Worm (Caenorhabditis elegans) whole organism, L2 larva: Measurements from ENCODE around the gene F18E9.3.

Experiments used
- C34F6.9 ChIP-seq: fragments of 150-350 bp; optimal IDR thresholded peaks from 2 replicates; lab custom pipeline; 2014; ENCODE audit warnings: missing biosample characterization, missing genetic modification characterization
- F13H6.1 ChIP-seq: sonication (generic microtip); optimal IDR thresholded peaks from 2 replicates; lab custom pipeline; 2016; ENCODE audit warnings: missing genetic modification characterization, missing compliant biosample characterization
- ZK546.5 ChIP-seq: sonication (generic microtip); optimal IDR thresholded peaks from 2 replicates; lab custom pipeline; 2017; ENCODE audit warnings: missing biosample characterization, missing genetic modification characterization
- alr-1 ChIP-seq: fragments of 150-350 bp; optimal IDR thresholded peaks from 2 replicates; lab custom pipeline; 2014; ENCODE audit warnings: missing biosample characterization, missing genetic modification characterization
- blmp-1 ChIP-seq: sonication (generic microtip); optimal IDR thresholded peaks from 2 replicates; lab custom pipeline; 2017; ENCODE audit warnings: missing genetic modification characterization, mild to moderate bottlenecking, missing compliant biosample characterization, antibody characterized with exemption, moderate library complexity; ENCODE audit not compliant: insufficient read depth
- ceh-16 ChIP-seq: fragments of 150-350 bp; optimal IDR thresholded peaks from 2 replicates; lab custom pipeline; 2014; ENCODE audit warnings: missing biosample characterization, missing genetic modification characterization
- crh-2 ChIP-seq: sonication (generic microtip); optimal IDR thresholded peaks from 2 replicates; lab custom pipeline; 2017; ENCODE audit warnings: missing biosample characterization, missing genetic modification characterization
- elt-1 ChIP-seq: fragments of 150-350 bp; optimal IDR thresholded peaks from 2 replicates; lab custom pipeline; 2014; ENCODE audit warnings: missing biosample characterization, missing genetic modification characterization
- elt-3 ChIP-seq: sonication (generic microtip); optimal IDR thresholded peaks from 2 replicates; lab custom pipeline; 2017; ENCODE audit warnings: missing biosample characterization, missing genetic modification characterization
- fos-1 ChIP-seq: fragments of 150-350 bp; optimal IDR thresholded peaks from 2 replicates; lab custom pipeline; 2014; ENCODE audit warnings: missing biosample characterization, missing genetic modification characterization
- lin-11 ChIP-seq: fragments of 150-350 bp; sonication (generic microtip); optimal IDR thresholded peaks from 2 replicates; lab custom pipeline; 2014; ENCODE audit warnings: missing biosample characterization, missing genetic modification characterization, inconsistent platforms, mixed read lengths
- lsy-2 ChIP-seq, 2 experiments: fragments of 150-350 bp in 1 of 2; sonication (generic microtip) in 1 of 2; optimal IDR thresholded peaks; 2 replicates each; lab custom pipeline; 2014 to 2017; ENCODE audit warnings: missing biosample characterization in 2 of 2, missing genetic modification characterization in 2 of 2
- mdl-1 ChIP-seq, 2 experiments: fragments of 150-350 bp in 1 of 2; sonication (generic microtip) in 1 of 2; optimal IDR thresholded peaks; 2 replicates each; lab custom pipeline; 2017; ENCODE audit warnings: missing biosample characterization in 2 of 2, missing genetic modification characterization in 2 of 2
- nhr-10 ChIP-seq: sonication (generic microtip); optimal IDR thresholded peaks from 2 replicates; lab custom pipeline; 2017; ENCODE audit warnings: missing biosample characterization, missing genetic modification characterization
- nhr-129 ChIP-seq: fragments of 150-350 bp; optimal IDR thresholded peaks from 2 replicates; lab custom pipeline; 2014; ENCODE audit warnings: missing biosample characterization, missing genetic modification characterization
- nhr-21 ChIP-seq: fragments of 150-350 bp; optimal IDR thresholded peaks from 2 replicates; lab custom pipeline; 2014; ENCODE audit warnings: missing biosample characterization, missing genetic modification characterization
- nhr-23 ChIP-seq: fragments of 150-350 bp; optimal IDR thresholded peaks from 2 replicates; lab custom pipeline; 2014; ENCODE audit warnings: missing biosample characterization, missing genetic modification reagents, missing genetic modification characterization
- nhr-77 ChIP-seq: fragments of 150-350 bp; optimal IDR thresholded peaks from 2 replicates; lab custom pipeline; 2014; ENCODE audit warnings: missing biosample characterization, missing genetic modification characterization
- peb-1 ChIP-seq: fragments of 150-350 bp; optimal IDR thresholded peaks from 2 replicates; lab custom pipeline; 2014; ENCODE audit warnings: missing biosample characterization, missing genetic modification characterization
- sma-3 ChIP-seq: sonication (generic microtip); optimal IDR thresholded peaks from 2 replicates; lab custom pipeline; 2016; ENCODE audit warnings: missing genetic modification reagents, missing genetic modification characterization, missing compliant biosample characterization
- sma-9 ChIP-seq, 2 experiments: fragments of 150-350 bp in 1 of 2; sonication (generic microtip) in 1 of 2; optimal IDR thresholded peaks; 2 replicates each; lab custom pipeline; 2014 to 2016; ENCODE audit warnings: missing genetic modification characterization in 2 of 2, mild to moderate bottlenecking in 1 of 2, missing biosample characterization in 1 of 2, missing compliant biosample characterization in 1 of 2, missing genetic modification reagents in 1 of 2, moderate library complexity in 1 of 2
- snpc-4 ChIP-seq: fragments of 150-350 bp; optimal IDR thresholded peaks from 2 replicates; lab custom pipeline; 2014; ENCODE audit warnings: missing biosample characterization, missing genetic modification characterization
- unc-55 ChIP-seq: fragments of 150-350 bp; sonication (generic microtip); optimal IDR thresholded peaks from 3 replicates; lab custom pipeline; 2014; ENCODE audit warnings: missing biosample characterization, missing genetic modification reagents, missing genetic modification characterization
- zag-1 ChIP-seq: fragments of 150-350 bp; optimal IDR thresholded peaks from 2 replicates; lab custom pipeline; 2014; ENCODE audit warnings: missing biosample characterization, missing genetic modification characterization
- ztf-1 ChIP-seq: fragments of 200-800 bp; sonication (Bioruptor generic); conservative IDR thresholded peaks from 2 replicates; pipeline ENCODE4 v1.3.6; 2022; ENCODE audit warnings: missing genetic modification characterization, missing compliant biosample characterization
- ztf-4 ChIP-seq: fragments of 150-350 bp; optimal IDR thresholded peaks from 2 replicates; lab custom pipeline; 2014; ENCODE audit warnings: missing biosample characterization, missing genetic modification characterization

The F18E9.3 gene

DNA sequence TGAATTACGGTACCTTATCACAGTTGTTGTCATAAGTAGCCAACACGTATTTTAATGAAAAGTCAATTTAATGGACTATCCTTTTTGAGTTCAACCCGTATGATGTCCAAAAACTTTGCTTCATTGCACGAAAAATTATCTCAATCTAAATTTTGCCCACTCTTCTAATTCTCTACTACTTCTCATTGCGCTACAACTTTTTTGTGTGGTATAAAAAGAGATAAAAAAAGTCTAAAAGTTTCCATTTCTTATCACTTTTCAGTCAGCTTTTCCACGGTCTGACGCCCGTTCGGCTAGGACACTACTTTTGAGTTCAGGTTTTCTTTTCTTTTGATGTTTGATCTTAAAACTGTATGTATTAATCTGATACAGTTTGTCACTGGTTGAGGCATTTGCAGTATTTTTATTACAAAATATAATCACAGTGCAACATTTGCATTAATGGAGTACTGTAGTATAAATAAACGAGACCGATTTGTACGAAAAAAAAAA lies 18.1 kb upstream of the F18E9.3 start:
- TF ChIP-seq nhr-77 (tag; lab: Kevin White, UChicago) (no peak), sma-9 (GFP tag; optimal IDR thresholded peaks at IDR 0.05; lab: Kevin White, UChicago) (peak; percentile 58), sma-9 (tag; optimal IDR thresholded peaks at IDR 0.05; lab: Kevin White, UChicago) (no peak), fos-1 (tag; lab: Kevin White, UChicago) (peak; percentile 30)

ce11 chrX:8568423-8568903 lies 17.5 kb upstream of the F18E9.3 start:
- no peak for TF ChIP-seq snpc-4 (tag; lab: Kevin White, UChicago)
- TF ChIP-seq elt-3 (tag; lab: Kevin White, UChicago), result no peak
- peak; percentile 31 for TF ChIP-seq ceh-16 (tag; lab: Kevin White, UChicago)
- peak; percentile 61 for TF ChIP-seq fos-1 (tag; lab: Kevin White, UChicago)
- TF ChIP-seq nhr-21 (tag; lab: Kevin White, UChicago), result peak; percentile 24
- no peak for TF ChIP-seq ztf-4 (tag; lab: Kevin White, UChicago)

DNA sequence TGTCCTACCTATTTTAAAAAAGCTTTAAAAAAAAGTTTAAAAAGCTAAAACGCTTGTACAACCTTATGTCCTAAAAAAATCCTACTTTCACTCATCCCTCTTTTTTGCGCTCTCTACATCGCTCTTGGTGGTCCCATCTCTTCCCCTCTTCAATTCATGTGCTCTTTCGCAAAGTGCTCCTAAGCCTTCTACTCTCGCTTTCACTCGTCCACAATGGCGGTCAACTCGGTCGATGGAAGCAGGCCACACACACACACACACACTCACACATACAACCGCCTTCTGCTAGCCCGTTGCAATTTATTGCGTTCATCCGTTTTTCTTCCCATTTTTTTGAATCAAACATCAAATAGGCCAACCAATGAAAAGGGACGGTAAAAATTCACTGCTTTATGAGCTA lies 16.8 kb upstream of the F18E9.3 start:
- TF ChIP-seq C34F6.9 (peak; percentile 6), unc-55 (GFP tag; lab: Kevin White, UChicago) (peak; percentile 21), mdl-1 (tag; optimal IDR thresholded peaks at IDR 0.05; lab: Kevin White, UChicago) (peak in 1 of 2 experiments; percentile 6), sma-3 (no peak), ZK546.5 (no peak), nhr-129 (tag; lab: Kevin White, UChicago) (peak; percentile 22), ztf-1 (GFP tag; lab: Robert Waterston, UW) (no peak)

DNA sequence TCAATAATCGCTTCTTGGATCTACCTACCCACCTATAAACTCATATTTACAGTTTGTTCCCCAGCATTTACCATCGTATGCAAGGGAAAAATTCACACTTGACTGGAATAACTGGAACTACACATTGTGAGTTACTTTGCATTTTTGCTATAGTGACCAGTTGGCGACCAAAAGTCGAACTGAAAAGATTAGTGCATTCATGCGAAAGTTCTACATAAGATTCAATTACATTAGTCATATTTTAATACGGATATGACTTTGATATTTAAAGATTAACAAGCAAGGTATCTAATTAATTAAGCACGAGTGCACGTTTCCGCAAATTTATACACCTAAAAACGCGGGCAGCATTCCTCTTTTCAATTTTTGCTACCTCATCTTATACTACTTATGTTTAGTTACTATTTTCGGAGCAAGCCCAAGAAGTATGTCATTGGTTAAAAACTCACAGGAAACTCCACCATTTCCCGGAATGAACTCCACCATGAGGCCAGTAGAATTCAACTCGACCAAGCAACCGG lies 14.9 kb upstream of the F18E9.3 start, which contains the start of gene jmjd-3.1:
jmjd-3.1 (plus strand) TSS at position 51 of the 521 bp plus-strand sequence.
- TF ChIP-seq lin-11 (no peak), sma-3 (no peak), elt-1 (tag; lab: Kevin White, UChicago) (no peak), F13H6.1 (tag; lab: Kevin White, UChicago) (no peak), blmp-1 (no peak), lsy-2 (tag; optimal IDR thresholded peaks at IDR 0.05; lab: Kevin White, UChicago) (no peak), alr-1 (tag; lab: Kevin White, UChicago) (no peak), ztf-4 (tag; lab: Kevin White, UChicago) (no peak), C34F6.9 (no peak), zag-1 (no peak), nhr-23 (tag; lab: Kevin White, UChicago) (no peak), nhr-10 (tag; lab: Kevin White, UChicago) (no peak), ZK546.5 (no peak), ztf-1 (GFP tag; lab: Robert Waterston, UW) (no peak)

ce11 chrX:8580217-8580616 lies 5.7 kb upstream of the F18E9.3 start, which contains the start of gene F18E9.4:
TSS of gene F18E9.4 (plus strand) at chrX:8580517.
- TF ChIP-seq lin-11 (no peak), elt-1 (tag; lab: Kevin White, UChicago) (no peak), peb-1 (tag; lab: Kevin White, UChicago) (no peak), ztf-1 (GFP tag; lab: Robert Waterston, UW) (no peak), alr-1 (tag; lab: Kevin White, UChicago) (no peak)

DNA sequence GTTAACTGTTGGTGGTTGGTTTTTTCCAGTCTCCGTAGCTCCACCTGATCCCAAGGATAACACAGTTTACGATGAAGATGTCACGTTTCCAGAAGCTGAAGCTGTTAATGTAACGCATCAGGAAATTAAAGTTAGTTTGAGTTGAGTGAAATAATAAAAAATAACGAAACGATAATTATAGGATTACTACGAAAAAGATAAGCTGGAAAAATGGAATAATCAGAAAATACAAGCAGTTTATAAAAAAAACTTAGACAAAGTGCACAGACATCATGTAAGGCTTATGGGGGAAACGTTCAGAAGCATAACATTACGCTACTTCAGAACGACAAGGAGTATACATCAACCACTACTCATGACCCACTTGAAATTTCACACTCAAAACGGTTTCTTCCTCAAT lies 4.5 kb upstream of the F18E9.3 start, which contains the start of gene F18E9.8:
F18E9.8 (minus strand) TSS at position 101 of the 400 bp plus-strand sequence.
- TF ChIP-seq lin-11, result no peak

DNA sequence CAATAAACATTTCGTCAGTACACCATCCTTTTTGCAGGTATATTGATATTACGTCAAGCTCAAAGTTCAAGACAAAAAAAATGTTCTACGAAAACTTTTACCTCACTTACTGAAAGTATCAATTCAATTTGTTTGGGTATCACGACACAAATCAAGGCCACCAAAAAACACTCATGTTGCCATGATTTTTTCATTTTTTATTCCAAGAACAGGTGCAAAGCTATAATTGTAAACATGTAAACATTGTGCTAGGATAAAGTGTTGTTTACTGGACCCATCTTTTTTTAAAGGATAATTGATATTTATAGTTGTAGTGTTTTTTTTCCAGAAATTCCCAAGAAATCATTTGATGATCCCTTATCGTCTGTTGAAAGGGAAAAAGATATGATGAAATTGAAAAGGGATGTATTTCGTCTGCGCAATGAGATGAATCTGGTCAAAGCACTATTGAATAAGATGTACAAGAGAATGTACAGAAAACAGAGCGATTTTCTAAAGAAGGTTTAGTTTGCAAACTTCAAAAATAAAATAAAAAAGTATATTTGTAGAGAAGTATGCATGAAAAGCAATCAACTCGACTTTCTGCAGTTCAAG lies 3.1 kb upstream of the F18E9.3 start:
- TF ChIP-seq crh-2 (no peak), blmp-1 (peak; percentile 65)
- TF ChIP-seq, all 48 proteins: peak for 1
